Worm (Caenorhabditis elegans) whole organism, mixed stage, embryonic: ENCODE measurements around the gene mig-14.

Experiments used
- elt-1 ChIP-seq: sonication (generic microtip); optimal IDR thresholded peaks from 2 replicates; lab custom pipeline; 2017; ENCODE audit warnings: missing genetic modification characterization, mild to moderate bottlenecking, missing compliant biosample characterization, antibody characterized with exemption, moderate library complexity, borderline replicate concordance; ENCODE audit not compliant: insufficient read depth
- elt-3 ChIP-seq: fragments of 150-350 bp; optimal IDR thresholded peaks from 2 replicates; lab custom pipeline; 2014; ENCODE audit warnings: missing biosample characterization, missing genetic modification characterization
- lin-32 ChIP-seq: fragments of 200-800 bp; sonication (Bioruptor generic); optimal IDR thresholded peaks from 2 replicates; lab custom pipeline; 2018; ENCODE audit warnings: mild to moderate bottlenecking, missing genetic modification characterization, missing compliant biosample characterization
- snpc-4 ChIP-seq: fragments of 150-350 bp; optimal IDR thresholded peaks from 2 replicates; lab custom pipeline; 2014; ENCODE audit warnings: missing biosample characterization, missing genetic modification characterization

DNA sequence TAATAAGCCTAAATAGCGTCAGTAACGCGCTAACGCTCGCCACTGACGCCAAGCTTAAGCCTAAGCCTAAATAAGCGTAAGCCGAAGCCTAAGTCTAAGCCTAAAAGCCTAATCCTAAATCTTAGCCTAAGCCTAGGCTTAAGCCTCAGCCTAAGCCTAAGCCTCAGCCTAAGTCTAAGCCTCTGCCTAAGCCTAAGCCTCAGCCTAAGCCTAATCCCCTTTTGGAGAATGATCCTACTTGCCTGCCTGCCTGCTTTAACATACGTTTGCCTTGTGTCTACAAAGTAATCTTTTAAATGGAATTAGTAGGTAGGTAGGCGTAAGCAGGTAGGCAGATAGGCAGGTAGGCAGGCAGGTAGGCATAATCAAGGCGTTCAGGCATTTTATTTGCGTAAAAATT lies 26.2 kb upstream of the mig-14 start:
- TF ChIP-seq elt-1 (tag; lab: Kevin White, UChicago) (no peak), snpc-4 (tag; lab: Kevin White, UChicago) (no peak), lin-32 (GFP tag; lab: Kevin White, UChicago) (no peak), elt-3 (tag; lab: Kevin White, UChicago) (no peak)
